Fruit fly (Drosophila melanogaster) whole organism, embryonic: ENCODE results near the gene CG7970.

Experiments
- Blimp-1 ChIP-seq: fragments of 200-800 bp; sonication (Bioruptor generic); optimal IDR thresholded peaks from 3 replicates; lab custom pipeline; 2018; ENCODE audit warnings: missing biosample characterization, missing genetic modification characterization, mild to moderate bottlenecking, moderate library complexity, missing genetic modification reagents
- CG10959 ChIP-seq: fragments of 200-800 bp; sonication (Bioruptor generic); IDR thresholded peaks from 2 replicates; pipeline ENCODE4 v1.3.6; 2022; ENCODE audit warnings: missing biosample characterization, missing genetic modification characterization
- CG11456 ChIP-seq: fragments of 200-800 bp; sonication (Bioruptor generic); IDR thresholded peaks from 3 replicates; pipeline ENCODE4 v1.3.6; 2022; ENCODE audit warnings: missing biosample characterization, missing genetic modification characterization
- CG13624 ChIP-seq: fragments of 200-800 bp; sonication (Bioruptor generic); optimal IDR thresholded peaks from 2 replicates; lab custom pipeline; 2016; ENCODE audit warnings: missing biosample characterization, missing genetic modification characterization
- CG13894 ChIP-seq: fragments of 200-800 bp; sonication (Bioruptor generic); optimal IDR thresholded peaks from 3 replicates; lab custom pipeline; 2018; ENCODE audit warnings: missing biosample characterization, mild to moderate bottlenecking, missing genetic modification characterization, moderate library complexity
- CG17186 ChIP-seq: fragments of 200-800 bp; sonication (Bioruptor generic); optimal IDR thresholded peaks from 3 replicates; lab custom pipeline; 2017; ENCODE audit warnings: missing biosample characterization, missing genetic modification reagents, missing genetic modification characterization
- CG2202 ChIP-seq: fragments of 200-800 bp; sonication (Bioruptor generic); optimal IDR thresholded peaks from 2 replicates; lab custom pipeline; 2018; ENCODE audit warnings: missing biosample characterization, mild to moderate bottlenecking, missing genetic modification characterization
- CG32767 ChIP-seq: fragments of 200-800 bp; sonication (Bioruptor generic); IDR thresholded peaks from 2 replicates; pipeline ENCODE4 v1.3.6; 2022; ENCODE audit warnings: missing biosample characterization, missing genetic modification characterization
- CG4820 ChIP-seq: fragments of 200-800 bp; sonication (Bioruptor generic); optimal IDR thresholded peaks from 3 replicates; lab custom pipeline; 2016; ENCODE audit warnings: missing biosample characterization, missing genetic modification characterization
- CG9215 ChIP-seq: fragments of 200-800 bp; sonication (Bioruptor generic); IDR thresholded peaks from 2 replicates; pipeline ENCODE4 v1.3.6; 2022; ENCODE audit warnings: missing biosample characterization, missing genetic modification characterization
- CG9797 ChIP-seq: fragments of 200-800 bp; sonication (Bioruptor generic); optimal IDR thresholded peaks from 3 replicates; lab custom pipeline; 2018; ENCODE audit warnings: missing biosample characterization, mild to moderate bottlenecking, missing genetic modification characterization
- Dip2 ChIP-seq: fragments of 200-800 bp; sonication (Bioruptor generic); IDR thresholded peaks from 2 replicates; pipeline ENCODE4 v1.3.6; 2022; ENCODE audit warnings: missing biosample characterization, missing genetic modification characterization
- Doc2 ChIP-seq: fragments of 200-800 bp; sonication (Bioruptor generic); IDR thresholded peaks from 2 replicates; pipeline ENCODE4 v1.3.6; 2022; ENCODE audit warnings: missing biosample characterization, missing genetic modification characterization
- Doc3 ChIP-seq: fragments of 200-800 bp; sonication (Bioruptor generic); IDR thresholded peaks from 3 replicates; pipeline ENCODE4 v1.3.6; 2022; ENCODE audit warnings: missing biosample characterization, missing genetic modification characterization; ENCODE audit not compliant: partially characterized antibody
- Ets97D ChIP-seq: fragments of 200-800 bp; sonication (Bioruptor generic); optimal IDR thresholded peaks from 3 replicates; lab custom pipeline; 2016; ENCODE audit warnings: missing biosample characterization, missing genetic modification characterization
- Hand ChIP-seq: fragments of 200-800 bp; sonication (Bioruptor generic); optimal IDR thresholded peaks from 2 replicates; lab custom pipeline; 2017; ENCODE audit warnings: mild to moderate bottlenecking, missing biosample characterization, missing genetic modification reagents, missing genetic modification characterization
- Hey ChIP-seq: fragments of 200-800 bp; sonication (Bioruptor generic); optimal IDR thresholded peaks from 3 replicates; lab custom pipeline; 2018; ENCODE audit warnings: missing biosample characterization, mild to moderate bottlenecking, missing genetic modification characterization
- Hmr ChIP-seq: fragments of 200-800 bp; sonication (Bioruptor generic); optimal IDR thresholded peaks from 3 replicates; lab custom pipeline; 2017; ENCODE audit warnings: mild to moderate bottlenecking, missing biosample characterization, missing genetic modification reagents, missing genetic modification characterization
- Mad ChIP-seq: fragments of 200-800 bp; sonication (Bioruptor generic); optimal IDR thresholded peaks from 2 replicates; lab custom pipeline; 2016; ENCODE audit warnings: missing biosample characterization, missing genetic modification characterization
- Mrtf ChIP-seq: fragments of 200-800 bp; sonication (Bioruptor generic); IDR thresholded peaks from 3 replicates; pipeline ENCODE4 v1.3.6; 2022; ENCODE audit warnings: missing biosample characterization, missing genetic modification characterization
- Myb ChIP-seq: fragments of 200-800 bp; sonication (Bioruptor generic); optimal IDR thresholded peaks from 2 replicates; lab custom pipeline; 2016; ENCODE audit warnings: missing biosample characterization, missing genetic modification characterization
- Neu2 ChIP-seq: fragments of 200-800 bp; sonication (Bioruptor generic); optimal IDR thresholded peaks from 3 replicates; lab custom pipeline; 2016; ENCODE audit warnings: missing biosample characterization, missing genetic modification characterization, borderline replicate concordance
- Ptx1 ChIP-seq: fragments of 200-800 bp; sonication (Bioruptor generic); IDR thresholded peaks from 2 replicates; pipeline ENCODE4 v1.3.6; 2022; ENCODE audit warnings: missing biosample characterization, missing genetic modification characterization
- Six4 ChIP-seq: fragments of 200-800 bp; sonication (Bioruptor generic); optimal IDR thresholded peaks from 2 replicates; lab custom pipeline; 2016; ENCODE audit warnings: missing biosample characterization, missing genetic modification characterization
- Trl ChIP-seq, 3 experiments: fragments of >200 bp in 2 of 3; fragments of 200-800 bp in 1 of 3; sonication (Bioruptor generic) in 1 of 3; optimal IDR thresholded peaks; 2 replicates in 1 of 3; 3 replicates in 2 of 3; lab custom pipeline; 2016 to 2017; ENCODE audit warnings: missing biosample characterization in 1 of 3, missing genetic modification characterization in 1 of 3
- Vsx1 ChIP-seq: fragments of 200-800 bp; sonication (Bioruptor generic); optimal IDR thresholded peaks from 2 replicates; lab custom pipeline; 2017; ENCODE audit warnings: missing biosample characterization, mild to moderate bottlenecking, missing genetic modification characterization, missing genetic modification reagents
- Xbp1 ChIP-seq: fragments of 200-800 bp; sonication (Bioruptor generic); optimal IDR thresholded peaks from 3 replicates; lab custom pipeline; 2016; ENCODE audit warnings: missing biosample characterization, mild to moderate bottlenecking, missing genetic modification characterization
- al ChIP-seq: fragments of 200-800 bp; sonication (Bioruptor generic); IDR thresholded peaks from 2 replicates; pipeline ENCODE4 v1.3.6; 2022; ENCODE audit warnings: missing biosample characterization, missing genetic modification characterization
- ara ChIP-seq: fragments of 200-800 bp; sonication (Bioruptor generic); IDR thresholded peaks from 2 replicates; pipeline ENCODE4 v1.3.6; 2022; ENCODE audit warnings: missing biosample characterization, missing genetic modification characterization
- ase ChIP-seq: fragments of 200-800 bp; sonication (Bioruptor generic); IDR thresholded peaks from 3 replicates; pipeline ENCODE4 v1.3.6; 2022; ENCODE audit warnings: missing biosample characterization, missing genetic modification characterization
- bowl ChIP-seq: fragments of 200-800 bp; sonication (Bioruptor generic); IDR thresholded peaks from 2 replicates; pipeline ENCODE4 v1.3.6; 2022; ENCODE audit warnings: missing biosample characterization, missing genetic modification characterization
- br ChIP-seq: fragments of >200 bp; optimal IDR thresholded peaks from 2 replicates; lab custom pipeline; 2017
- chm ChIP-seq: fragments of 200-800 bp; sonication (Bioruptor generic); IDR thresholded peaks from 2 replicates; pipeline ENCODE4 v1.3.6; 2022; ENCODE audit warnings: missing biosample characterization, missing genetic modification characterization
- crc ChIP-seq: fragments of 200-800 bp; sonication (Bioruptor generic); optimal IDR thresholded peaks from 2 replicates; lab custom pipeline; 2016; ENCODE audit warnings: missing biosample characterization, missing genetic modification characterization
- croc ChIP-seq: fragments of 200-800 bp; sonication (Bioruptor generic); conservative IDR thresholded peaks from 3 replicates; pipeline ENCODE4 v1.3.6; 2022; ENCODE audit warnings: missing biosample characterization, missing genetic modification characterization
- fd64A ChIP-seq: fragments of 200-800 bp; sonication (Bioruptor generic); optimal IDR thresholded peaks from 3 replicates; lab custom pipeline; 2018; ENCODE audit warnings: missing biosample characterization, mild to moderate bottlenecking, missing genetic modification characterization
- fd96Cb ChIP-seq: fragments of 200-800 bp; sonication (Bioruptor generic); optimal IDR thresholded peaks from 2 replicates; lab custom pipeline; 2018; ENCODE audit warnings: missing biosample characterization, mild to moderate bottlenecking, missing genetic modification characterization, moderate library complexity
- gcm ChIP-seq: fragments of 200-800 bp; sonication (Bioruptor generic); optimal IDR thresholded peaks from 2 replicates; lab custom pipeline; 2019; ENCODE audit warnings: missing biosample characterization, mild to moderate bottlenecking, missing genetic modification characterization, moderate library complexity
- grau ChIP-seq: fragments of 200-800 bp; optimal IDR thresholded peaks from 3 replicates; lab custom pipeline; 2019; ENCODE audit warnings: missing biosample characterization, mild to moderate bottlenecking, missing genetic modification characterization, moderate library complexity
- hth ChIP-seq: fragments of >200 bp; optimal IDR thresholded peaks from 2 replicates; lab custom pipeline; 2017; ENCODE audit warnings: inconsistent platforms
- jigr1 ChIP-seq: fragments of 200-800 bp; sonication (Bioruptor generic); IDR thresholded peaks from 3 replicates; pipeline ENCODE4 v1.3.6; 2022; ENCODE audit warnings: missing biosample characterization, missing genetic modification characterization
- ken ChIP-seq: fragments of 200-800 bp; sonication (Bioruptor generic); IDR thresholded peaks from 3 replicates; pipeline ENCODE4 v1.3.6; 2022; ENCODE audit warnings: missing biosample characterization, missing genetic modification characterization
- knrl ChIP-seq: fragments of 200-800 bp; sonication (Bioruptor generic); IDR thresholded peaks from 3 replicates; pipeline ENCODE4 v1.3.6; 2022; ENCODE audit warnings: missing biosample characterization, missing genetic modification characterization; ENCODE audit not compliant: partially characterized antibody
- nau ChIP-seq: fragments of 200-800 bp; sonication (Bioruptor generic); optimal IDR thresholded peaks from 3 replicates; lab custom pipeline; 2017; ENCODE audit warnings: missing biosample characterization, mild to moderate bottlenecking, missing genetic modification characterization, missing genetic modification reagents
- nerfin-2 ChIP-seq: fragments of 200-800 bp; sonication (Bioruptor generic); IDR thresholded peaks from 2 replicates; pipeline ENCODE4 v1.3.6; 2022; ENCODE audit warnings: missing biosample characterization, missing genetic modification characterization; ENCODE audit not compliant: partially characterized antibody
- onecut ChIP-seq: fragments of 200-800 bp; sonication (Bioruptor generic); IDR thresholded peaks from 2 replicates; pipeline ENCODE4 v1.3.6; 2022; ENCODE audit warnings: missing biosample characterization, missing genetic modification characterization
- pum ChIP-seq: fragments of 200-800 bp; sonication (Bioruptor generic); optimal IDR thresholded peaks from 2 replicates; lab custom pipeline; 2016; ENCODE audit warnings: missing biosample characterization, missing genetic modification characterization
- rib ChIP-seq: fragments of 200-800 bp; sonication (Bioruptor generic); IDR thresholded peaks from 2 replicates; pipeline ENCODE4 v1.3.6; 2022; ENCODE audit warnings: missing biosample characterization, missing genetic modification characterization
- ssp ChIP-seq: fragments of 200-800 bp; sonication (Bioruptor generic); IDR thresholded peaks from 2 replicates; pipeline ENCODE4 v1.3.6; 2022; ENCODE audit warnings: missing biosample characterization, missing genetic modification characterization
- vnd ChIP-seq: fragments of 200-800 bp; sonication (Bioruptor generic); IDR thresholded peaks from 3 replicates; pipeline ENCODE4 v1.3.6; 2022; ENCODE audit warnings: missing biosample characterization, missing genetic modification characterization; ENCODE audit not compliant: partially characterized antibody

CG7970 gene

DNA sequence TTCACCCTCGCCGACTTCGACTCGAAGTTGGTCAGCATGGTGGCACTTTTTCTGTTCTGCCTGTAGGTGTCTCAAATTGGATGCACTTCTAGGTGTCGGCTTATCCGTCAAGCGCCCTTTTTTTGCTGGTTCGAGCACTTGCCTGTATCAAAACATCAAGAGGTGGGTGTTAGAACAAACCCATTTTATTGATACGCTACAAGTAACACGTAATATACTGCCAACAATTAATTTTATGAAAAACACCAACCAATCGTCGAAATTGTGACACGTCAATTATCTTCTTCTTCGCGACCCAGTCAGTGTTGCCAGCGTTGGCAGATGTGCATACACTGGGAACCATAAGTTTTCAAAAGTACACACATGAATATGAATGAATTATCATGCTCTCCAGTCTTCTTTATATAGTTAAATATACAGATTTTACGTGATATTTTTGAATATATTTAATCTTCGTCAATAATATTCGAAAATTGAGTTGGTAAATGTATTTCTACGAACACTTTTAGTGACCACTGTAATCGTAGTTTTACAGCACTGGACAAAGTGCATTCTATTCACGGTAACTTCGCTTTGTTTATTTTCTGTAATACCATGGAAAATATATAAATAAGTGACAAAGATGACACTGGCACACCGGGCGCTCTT lies 7.5 kb upstream of the CG7970 start, which contains the start of the genes alphaCOP and CG13919 (continued):
- peak; percentile 91 for TF ChIP-seq Hand (GFP tag; lab: Kevin White, UChicago)
- TF ChIP-seq rib = peak; percentile 97
- TF ChIP-seq CG9215 = peak; percentile 95
- TF ChIP-seq Doc2 (GFP tag; lab: Robert Waterston, UW) = peak; percentile 77
- peak; percentile 96 for TF ChIP-seq gcm (GFP tag; lab: Kevin White, UChicago)
- TF ChIP-seq vnd (GFP tag; lab: Robert Waterston, UW) = no peak
- TF ChIP-seq CG17186 (GFP tag; lab: Kevin White, UChicago) = peak; percentile 76
- TF ChIP-seq Xbp1 (GFP tag; lab: Kevin White, UChicago) = peak; percentile 99
- TF ChIP-seq CG4820 (GFP tag; lab: Kevin White, UChicago) = peak; percentile 88
- peak; percentile 95 for TF ChIP-seq Mrtf
- TF ChIP-seq CG10959 (GFP tag; lab: Robert Waterston, UW) = peak; percentile 79
- TF ChIP-seq knrl (GFP tag; lab: Robert Waterston, UW) = peak; percentile 43; the same call in 1 of the 3 replicates
- TF ChIP-seq ase (GFP tag; lab: Robert Waterston, UW) = peak; percentile 95
- TF ChIP-seq croc = peak; percentile 95
- TF ChIP-seq Neu2 = peak; percentile 57
- peak; percentile 93 for TF ChIP-seq Six4
- TF ChIP-seq crc (GFP tag; lab: Kevin White, UChicago) = peak; percentile 85
- peak; percentile 74 for TF ChIP-seq Hey
- peak; percentile 90 for TF ChIP-seq Ets97D
- peak; percentile 88 for TF ChIP-seq Blimp-1 (GFP tag; lab: Kevin White, UChicago)
- TF ChIP-seq hth (lab: Kevin White, UChicago) = no peak
- TF ChIP-seq jigr1 = peak; percentile 83
- TF ChIP-seq al = peak; percentile 94
- peak; percentile 91 for TF ChIP-seq pum (GFP tag; lab: Kevin White, UChicago)
- TF ChIP-seq Doc3 = no peak
- peak; percentile 96 for TF ChIP-seq grau (tag; lab: Kevin White, UChicago)
- peak; percentile 98 for TF ChIP-seq chm (GFP tag; lab: Robert Waterston, UW)
- TF ChIP-seq nerfin-2 (GFP tag; lab: Robert Waterston, UW) = no peak
- TF ChIP-seq CG11456 (GFP tag; lab: Robert Waterston, UW) = peak; percentile 95
- TF ChIP-seq ken (GFP tag; lab: Robert Waterston, UW) = peak; percentile 98
- peak; percentile 91 for TF ChIP-seq CG13894 (tag; lab: Kevin White, UChicago)
- TF ChIP-seq Mad (GFP tag; lab: Kevin White, UChicago) = peak; percentile 95
- TF ChIP-seq ssp (GFP tag; lab: Robert Waterston, UW) = peak; percentile 92
- peak; percentile 96 for TF ChIP-seq ara
- peak; percentile 99 for TF ChIP-seq Ptx1 (GFP tag; lab: Robert Waterston, UW)
- TF ChIP-seq br (lab: Kevin White, UChicago) = no peak
- peak; percentile 56 for TF ChIP-seq fd64A (GFP tag; lab: Kevin White, UChicago)
- peak; percentile 94 for TF ChIP-seq bowl (GFP tag; lab: Robert Waterston, UW)
- peak; percentile 97 for TF ChIP-seq CG13624 (GFP tag; lab: Kevin White, UChicago)
- TF ChIP-seq CG32767 (GFP tag; lab: Robert Waterston, UW) = peak; percentile 98
- TF ChIP-seq onecut (GFP tag; lab: Robert Waterston, UW) = peak; percentile 82; the same call in 1 of the 2 replicates
- TF ChIP-seq fd96Cb (tag; lab: Kevin White, UChicago) = peak; percentile 91
- no peak for TF ChIP-seq nau (GFP tag; lab: Kevin White, UChicago)
- TF ChIP-seq CG9797 (GFP tag; lab: Kevin White, UChicago) = peak; percentile 32
- TF ChIP-seq Myb (GFP tag; lab: Kevin White, UChicago) = peak; percentile 66
- peak; percentile 95 for TF ChIP-seq CG2202 (tag; lab: Kevin White, UChicago)
- TF ChIP-seq Hmr (GFP tag; lab: Kevin White, UChicago) = peak; percentile 96
- peak; percentile 53 for TF ChIP-seq Dip2 (GFP tag; lab: Robert Waterston, UW)
- peak; percentile 87 for TF ChIP-seq Vsx1
- no peak for TF ChIP-seq Trl (optimal IDR thresholded peaks at IDR 0.05; lab: Kevin White, UChicago)
- TF ChIP-seq Trl (GFP tag; optimal IDR thresholded peaks at IDR 0.05; lab: Kevin White, UChicago) = peak; percentile 92
